Fruit fly (Drosophila melanogaster): ENCODE results near the gene Plod.

Gene Plod

dm6 chr3L:11186768-11187167 lies 19.0 kb downstream of the Plod start (continued):
- TF ChIP-seq Ets21C (GFP tag; optimal IDR thresholded peaks at IDR 0.05) (no peak), Lpt (GFP tag; optimal IDR thresholded peaks at IDR 0.05) (no peak), topi (GFP tag; optimal IDR thresholded peaks at IDR 0.05) (peak; percentile 12), CG6163 (GFP tag; IDR thresholded peaks at IDR 0.05) (no peak), spab (GFP tag; optimal IDR thresholded peaks at IDR 0.05) (no peak), esn (GFP tag; optimal IDR thresholded peaks at IDR 0.05) (peak; percentile 11), CG32006 (GFP tag; optimal IDR thresholded peaks at IDR 0.05) (peak; percentile 42), net (GFP tag; optimal IDR thresholded peaks at IDR 0.05) (no peak), Gug (GFP tag; IDR thresholded peaks at IDR 0.05) (no peak), Blimp-1 (GFP tag; optimal IDR thresholded peaks at IDR 0.05) (no peak), fd59A (GFP tag; optimal IDR thresholded peaks at IDR 0.05) (no peak), CG6792 (GFP tag; optimal IDR thresholded peaks at IDR 0.05) (no peak), Ets96B (tag; optimal IDR thresholded peaks at IDR 0.05) (peak; percentile 36), Eip93F (GFP tag; optimal IDR thresholded peaks at IDR 0.05) (no peak), achi (GFP tag; optimal IDR thresholded peaks at IDR 0.05) (no peak), CG8632 (GFP tag; optimal IDR thresholded peaks at IDR 0.05) (no peak), CG16779 (tag; optimal IDR thresholded peaks at IDR 0.05) (no peak), Sox15 (GFP tag; optimal IDR thresholded peaks at IDR 0.05) (no peak), dac (GFP tag; optimal IDR thresholded peaks at IDR 0.05) (no peak), Sox102F (GFP tag; optimal IDR thresholded peaks at IDR 0.05) (no peak), fkh (GFP tag; optimal IDR thresholded peaks at IDR 0.05) (no peak), dsx (GFP tag; optimal IDR thresholded peaks at IDR 0.05; ENCODE audit: poor library complexity, severe bottlenecking) (peak; percentile 22), CG6276 (GFP tag; optimal IDR thresholded peaks at IDR 0.05) (peak; percentile 5), ss (GFP tag; optimal IDR thresholded peaks at IDR 0.05) (peak in 1 of 2 experiments; percentile 56)

DNA sequence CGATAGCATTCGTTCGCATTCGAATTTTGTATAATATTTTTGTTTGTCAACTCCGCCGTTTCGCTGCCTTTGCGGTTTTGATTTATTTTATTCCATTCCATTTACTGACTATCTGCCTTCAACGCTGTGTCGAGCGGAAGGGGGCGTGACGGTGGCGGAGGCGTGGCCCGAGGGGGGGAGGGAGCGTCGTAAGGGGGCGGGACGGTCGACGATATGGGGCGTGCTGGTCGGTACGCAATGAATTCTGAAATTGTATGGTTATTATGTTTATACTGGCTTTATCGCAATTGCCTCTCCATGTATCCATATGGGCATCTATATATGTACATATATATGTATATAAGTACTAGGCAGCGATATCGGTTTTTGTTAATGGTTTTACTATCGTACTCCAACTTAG lies 21.9 kb downstream of the Plod start:
- TF ChIP-seq cyc (GFP tag; optimal IDR thresholded peaks at IDR 0.05), result no peak

- TF ChIP-seq CG10631 (GFP tag; optimal IDR thresholded peaks at IDR 0.05) (no peak), spab (GFP tag; optimal IDR thresholded peaks at IDR 0.05) (no peak), svp (GFP tag) (no peak), net (GFP tag; optimal IDR thresholded peaks at IDR 0.05) (no peak), Gug (GFP tag; IDR thresholded peaks at IDR 0.05) (no peak), Sox102F (GFP tag; optimal IDR thresholded peaks at IDR 0.05) (no peak), CG8119 (GFP tag; IDR thresholded peaks at IDR 0.05) (no peak), esn (GFP tag; optimal IDR thresholded peaks at IDR 0.05) (no peak), CG6854 (GFP tag; optimal IDR thresholded peaks at IDR 0.05) (no peak), pdm3 (GFP tag; optimal IDR thresholded peaks at IDR 0.05) (no peak), CG6276 (GFP tag; optimal IDR thresholded peaks at IDR 0.05) (no peak), Hr39 (GFP tag; optimal IDR thresholded peaks at IDR 0.05) (no peak), CG11902 (GFP tag; optimal IDR thresholded peaks at IDR 0.05) (no peak), dsx (GFP tag; optimal IDR thresholded peaks at IDR 0.05; ENCODE audit: poor library complexity, severe bottlenecking) (no peak), Sox14 (GFP tag; optimal IDR thresholded peaks at IDR 0.05) (no peak), salr (GFP tag; optimal IDR thresholded peaks at IDR 0.05) (no peak)
Observed at dm6 chr3L:11182994-11183393, 22.8 kb downstream of the Plod start.

- TF ChIP-seq pdm3 (GFP tag; optimal IDR thresholded peaks at IDR 0.05) (peak; percentile 4), Gug (GFP tag; IDR thresholded peaks at IDR 0.05) (no peak), svp (GFP tag) (no peak), CG8632 (GFP tag; optimal IDR thresholded peaks at IDR 0.05) (no peak), Hr39 (GFP tag; optimal IDR thresholded peaks at IDR 0.05) (no peak), CG3919 (GFP tag; optimal IDR thresholded peaks at IDR 0.05) (no peak), Met (GFP tag; optimal IDR thresholded peaks at IDR 0.05) (no peak), spab (GFP tag; optimal IDR thresholded peaks at IDR 0.05) (no peak), Hr4 (GFP tag; optimal IDR thresholded peaks at IDR 0.05) (no peak), dsx (GFP tag; optimal IDR thresholded peaks at IDR 0.05; ENCODE audit: poor library complexity, severe bottlenecking) (no peak), Eip78C (GFP tag) (peak; percentile 69), CG6163 (GFP tag; IDR thresholded peaks at IDR 0.05) (0 out of 3 replicates have a peak, but pooled peaks have one; percentile 36)
Observed at dm6 chr3L:11173049-11173564, 32.7 kb downstream of the Plod start, which contains the start of gene CG14142. Gene CG14142 (plus strand): TSS chr3L:11173514.
